Worm (Caenorhabditis elegans): ENCODE data around the gene F58E1.13.

DNA sequence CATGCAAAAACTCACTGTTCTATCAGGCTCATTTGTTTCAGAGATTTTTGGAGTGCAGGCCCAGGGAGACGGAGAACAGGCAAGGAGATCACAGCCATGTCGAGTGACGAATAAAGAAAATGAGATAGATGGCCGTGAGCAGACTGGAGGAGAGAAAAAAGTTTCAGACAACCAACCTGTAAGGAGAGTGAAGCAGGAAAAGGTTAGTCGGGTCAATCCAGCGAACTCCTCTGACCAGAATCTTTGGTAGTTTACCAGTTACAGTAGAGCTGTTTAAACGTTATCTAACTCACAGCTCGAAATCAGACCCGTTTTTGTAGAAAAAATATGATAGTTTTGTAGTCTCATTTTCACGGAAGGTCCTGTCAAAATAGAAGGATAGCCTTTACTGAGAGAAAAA lies 46.9 kb downstream of the F58E1.13 start, which contains the start of gene fbxb-21:
- TF ChIP-seq nhr-76 (tag; optimal IDR thresholded peaks at IDR 0.05) (no peak), blmp-1 (tag; optimal IDR thresholded peaks at IDR 0.05) (no peak)
